Worm (Caenorhabditis elegans) whole organism, L1 larva: ENCODE data around the gene gcy-32.
A peak's percentile ranks its signal among the peaks of the same experiment; 100 is the strongest.

Experiments
- C16A3.4 ChIP-seq: fragments of 150-350 bp; optimal IDR thresholded peaks from 2 replicates; lab custom pipeline; 2014; ENCODE audit warnings: missing biosample characterization, missing genetic modification characterization
- F16B12.6 ChIP-seq: fragments of 150-350 bp; optimal IDR thresholded peaks from 2 replicates; lab custom pipeline; 2014; ENCODE audit warnings: missing biosample characterization, missing genetic modification characterization
- ceh-63 ChIP-seq: fragments of 200-800 bp; sonication (Bioruptor generic); optimal IDR thresholded peaks from 2 replicates; lab custom pipeline; 2018; ENCODE audit warnings: mild to moderate bottlenecking, missing genetic modification characterization, missing compliant biosample characterization
- ceh-8 ChIP-seq: fragments of 200-800 bp; sonication (Bioruptor generic); optimal IDR thresholded peaks from 2 replicates; lab custom pipeline; 2018; ENCODE audit warnings: mild to moderate bottlenecking, missing genetic modification characterization, moderate library complexity, missing compliant biosample characterization
- ceh-88 ChIP-seq: fragments of 200-800 bp; sonication (Bioruptor generic); IDR thresholded peaks from 2 replicates; pipeline ENCODE4 v1.3.6; 2022; ENCODE audit warnings: missing genetic modification characterization, missing compliant biosample characterization
- dpl-1 ChIP-seq, 3 experiments: fragments of 150-350 bp in 2 of 3; sonication (generic microtip) in 1 of 3; optimal IDR thresholded peaks; 2 replicates each; lab custom pipeline; 2014 to 2017; ENCODE audit warnings: missing biosample characterization in 3 of 3, missing genetic modification characterization in 3 of 3, missing genetic modification reagents in 3 of 3
- efl-1 ChIP-seq, 4 experiments: fragments of 150-350 bp; optimal IDR thresholded peaks in 3 of 4; peaks in 1 of 4; 1 replicate in 1 of 4; 2 replicates in 3 of 4; lab custom pipeline; 2014; ENCODE audit warnings: missing biosample characterization in 2 of 4, missing genetic modification characterization in 2 of 4, missing genetic modification reagents in 2 of 4
- efl-3 ChIP-seq: fragments of 200-800 bp; sonication (Bioruptor generic); optimal IDR thresholded peaks from 2 replicates; lab custom pipeline; 2018; ENCODE audit warnings: mild to moderate bottlenecking, missing genetic modification characterization, missing compliant biosample characterization
- elt-2 ChIP-seq: sonication (generic microtip); optimal IDR thresholded peaks from 2 replicates; lab custom pipeline; 2016; ENCODE audit warnings: missing genetic modification characterization, mild to moderate bottlenecking, inconsistent platforms, missing compliant biosample characterization, missing genetic modification reagents
- ets-5 ChIP-seq: fragments of 200-800 bp; sonication (Bioruptor generic); IDR thresholded peaks from 2 replicates; pipeline ENCODE4 v1.3.6; 2022; ENCODE audit warnings: missing genetic modification characterization, missing compliant biosample characterization
- hlh-4 ChIP-seq: sonication (generic microtip); optimal IDR thresholded peaks from 2 replicates; lab custom pipeline; 2016; ENCODE audit warnings: mild to moderate bottlenecking, missing genetic modification characterization, missing compliant biosample characterization
- lin-15B ChIP-seq: fragments of 150-350 bp; sonication (generic microtip); optimal IDR thresholded peaks from 3 replicates; lab custom pipeline; 2014; ENCODE audit warnings: missing biosample characterization, missing genetic modification characterization
- lin-35 ChIP-seq, 2 experiments: fragments of 150-350 bp; optimal IDR thresholded peaks; 2 replicates each; lab custom pipeline; 2014; ENCODE audit warnings: missing biosample characterization in 2 of 2, missing genetic modification characterization in 2 of 2, missing genetic modification reagents in 2 of 2
- mdl-1 ChIP-seq, 2 experiments: fragments of 150-350 bp; optimal IDR thresholded peaks; 2 replicates each; lab custom pipeline; 2014 to 2017; ENCODE audit warnings: missing biosample characterization in 2 of 2, missing genetic modification characterization in 2 of 2, inconsistent platforms in 1 of 2
- mep-1 ChIP-seq: fragments of 150-350 bp; optimal IDR thresholded peaks from 2 replicates; lab custom pipeline; 2014; ENCODE audit warnings: missing biosample characterization, missing genetic modification characterization
- nhr-11 ChIP-seq: fragments of 150-350 bp; optimal IDR thresholded peaks from 2 replicates; lab custom pipeline; 2014; ENCODE audit warnings: missing biosample characterization, missing genetic modification characterization
- nhr-12 ChIP-seq: sonication (generic microtip); optimal IDR thresholded peaks from 2 replicates; lab custom pipeline; 2017; ENCODE audit warnings: missing biosample characterization, missing genetic modification characterization
- nhr-19 ChIP-seq: fragments of 200-800 bp; sonication (Bioruptor generic); conservative IDR thresholded peaks from 2 replicates; pipeline ENCODE4 v1.3.6; 2022; ENCODE audit warnings: missing genetic modification characterization, missing compliant biosample characterization
- nhr-20 ChIP-seq: sonication (generic microtip); optimal IDR thresholded peaks from 2 replicates; lab custom pipeline; 2016; ENCODE audit warnings: mild to moderate bottlenecking, missing genetic modification characterization, missing compliant biosample characterization
- nhr-28 ChIP-seq: fragments of 150-350 bp; optimal IDR thresholded peaks from 2 replicates; lab custom pipeline; 2014; ENCODE audit warnings: missing biosample characterization, missing genetic modification characterization
- nhr-47 ChIP-seq: sonication (generic microtip); optimal IDR thresholded peaks from 2 replicates; lab custom pipeline; 2016; ENCODE audit warnings: mild to moderate bottlenecking, missing genetic modification characterization, moderate library complexity, missing compliant biosample characterization
- nhr-76 ChIP-seq: sonication (generic microtip); optimal IDR thresholded peaks from 2 replicates; lab custom pipeline; 2017; ENCODE audit warnings: missing biosample characterization, missing genetic modification characterization
- nhr-84 ChIP-seq: sonication (generic microtip); optimal IDR thresholded peaks from 2 replicates; lab custom pipeline; 2017; ENCODE audit warnings: missing biosample characterization, missing genetic modification characterization
- nhr-85 ChIP-seq: sonication (generic microtip); peaks from one replicate; lab custom pipeline; 2016; ENCODE audit warnings: missing genetic modification characterization, inconsistent platforms, missing compliant biosample characterization
- skn-1 ChIP-seq: fragments of 150-350 bp; optimal IDR thresholded peaks from 2 replicates; lab custom pipeline; 2014; ENCODE audit warnings: missing biosample characterization, missing genetic modification characterization
- sox-4 ChIP-seq: sonication (generic microtip); optimal IDR thresholded peaks from 2 replicates; lab custom pipeline; 2016; ENCODE audit warnings: missing genetic modification characterization, missing compliant biosample characterization
- tlp-1 ChIP-seq: fragments of 150-350 bp; optimal IDR thresholded peaks from 2 replicates; lab custom pipeline; 2014; ENCODE audit warnings: missing biosample characterization, missing genetic modification characterization
- zag-1 ChIP-seq: fragments of 150-350 bp; optimal IDR thresholded peaks from 2 replicates; lab custom pipeline; 2014; ENCODE audit warnings: missing biosample characterization, missing genetic modification characterization
- zip-4 ChIP-seq: fragments of 200-800 bp; sonication (Bioruptor generic); optimal IDR thresholded peaks from 2 replicates; lab custom pipeline; 2018; ENCODE audit warnings: mild to moderate bottlenecking, missing genetic modification characterization, moderate library complexity, missing compliant biosample characterization

gcy-32 gene

DNA sequence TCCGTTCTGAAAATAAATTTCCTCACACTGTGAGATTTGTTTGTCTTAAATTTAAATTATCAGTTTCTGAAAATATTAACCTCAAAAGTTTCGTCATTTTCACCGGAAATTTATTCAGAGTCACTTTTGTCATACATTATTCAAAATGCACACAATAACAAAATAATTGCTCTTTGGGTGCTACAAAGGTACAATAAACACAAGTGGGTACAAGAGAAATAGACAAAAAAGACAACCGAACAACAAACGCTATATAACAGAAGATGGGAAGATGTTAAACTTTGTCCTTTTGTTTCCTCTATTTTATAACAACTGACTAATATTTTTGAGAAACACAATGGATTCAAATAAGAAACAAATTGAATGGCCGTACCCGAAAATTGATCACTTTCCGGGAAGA is 45.7 kb downstream of the gcy-32 start:
- no peak for TF ChIP-seq tlp-1 (tag; lab: Kevin White, UChicago)
- TF ChIP-seq ceh-88: no peak
- no peak for TF ChIP-seq ceh-8 (GFP tag; lab: Kevin White, UChicago)
- TF ChIP-seq nhr-12 (tag; lab: Kevin White, UChicago): no peak
- peak; percentile 85 for TF ChIP-seq nhr-11 (tag; lab: Kevin White, UChicago)
- TF ChIP-seq nhr-20 (tag; lab: Kevin White, UChicago): no peak
- TF ChIP-seq nhr-19 (GFP tag; lab: Robert Waterston, UW): peak; percentile 14; the same call in 1 of the 2 replicates
- TF ChIP-seq, all 84 proteins: peak for 2

DNA sequence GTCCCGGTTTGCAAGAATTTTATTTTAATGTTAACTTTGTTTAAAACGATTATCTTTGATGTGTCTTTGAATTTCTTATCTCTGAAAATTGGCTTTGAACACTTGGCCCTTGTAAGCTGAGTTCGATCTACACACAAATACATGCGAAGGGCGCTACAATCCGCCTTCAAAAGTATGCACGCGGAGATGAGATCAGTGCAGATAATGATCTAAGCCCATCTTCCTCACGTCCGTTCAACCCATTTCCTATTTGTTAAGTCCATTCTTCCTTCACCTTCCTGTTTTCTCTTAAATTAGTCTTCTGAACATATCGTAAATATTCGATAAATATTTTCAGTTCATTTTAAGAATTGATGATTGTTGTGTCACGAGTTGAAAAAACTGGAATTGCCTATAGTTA is 48.9 kb downstream of the gcy-32 start, which contains the start of gene nhr-175:
TSS of gene nhr-175 (plus strand) at position 339 of the 400 bp plus-strand sequence.
- TF ChIP-seq efl-3 (no peak), nhr-85 (tag; lab: Kevin White, UChicago) (peak; percentile 61)

ce11 chrV:13863700-13864099 is 51.6 kb downstream of the gcy-32 start:
- TF ChIP-seq elt-2 (tag; lab: Kevin White, UChicago) (no peak), C16A3.4 (no peak), dpl-1 (GFP tag; optimal IDR thresholded peaks at IDR 0.05; lab: Kevin White, UChicago) (no peak), nhr-11 (tag; lab: Kevin White, UChicago) (no peak), sox-4 (tag; lab: Kevin White, UChicago) (no peak), efl-1 (optimal IDR thresholded peaks at IDR 0.05; lab: Kevin White, UChicago) (no peak), efl-1 (GFP tag; optimal IDR thresholded peaks at IDR 0.05 in 1 of 2; lab: Kevin White, UChicago) (no peak), zag-1 (tag; lab: Kevin White, UChicago) (no peak), lin-35 (GFP tag; optimal IDR thresholded peaks at IDR 0.05; lab: Kevin White, UChicago) (no peak), nhr-28 (no peak), mep-1 (tag; lab: Kevin White, UChicago) (no peak), ets-5 (GFP tag; lab: Robert Waterston, UW) (no peak), zip-4 (no peak), nhr-47 (tag; lab: Kevin White, UChicago) (no peak), F16B12.6 (tag; lab: Kevin White, UChicago) (no peak), nhr-12 (tag; lab: Kevin White, UChicago) (no peak), mdl-1 (tag; optimal IDR thresholded peaks at IDR 0.05; lab: Kevin White, UChicago) (no peak), nhr-76 (tag; lab: Kevin White, UChicago) (no peak), ceh-63 (GFP tag; lab: Kevin White, UChicago) (no peak)

- no peak for TF ChIP-seq nhr-84 (tag; lab: Kevin White, UChicago)
- TF ChIP-seq C16A3.4: no peak
- TF ChIP-seq hlh-4 (tag; lab: Kevin White, UChicago): no peak
- TF ChIP-seq lin-15B (tag; lab: Kevin White, UChicago): no peak
- TF ChIP-seq skn-1 (tag; lab: Kevin White, UChicago): no peak
Measured at ce11 chrV:13862505-13862904, 52.8 kb downstream of the gcy-32 start, which contains the start of gene srx-137. TSS of gene srx-137 (plus strand) at chrV:13862805.
